Fruit fly (Drosophila melanogaster): ENCODE results near the gene Mnt.

Mnt gene

dm6 chrX:3677847-3678411, 6.3 kb downstream of the Mnt start (continued):
- no peak for TF ChIP-seq CG3838 (GFP tag; optimal IDR thresholded peaks at IDR 0.05)
- peak; percentile 18; the same call in 2 of the 4 replicates for TF ChIP-seq chinmo (GFP tag; IDR thresholded peaks at IDR 0.05; ENCODE audit: partially characterized antibody)
- peak; percentile 63 for TF ChIP-seq CG9817 (tag; optimal IDR thresholded peaks at IDR 0.05)
- TF ChIP-seq Kr (GFP tag; optimal IDR thresholded peaks at IDR 0.05) = peak; percentile 31
- peak; percentile 72 for TF ChIP-seq oc (tag; optimal IDR thresholded peaks at IDR 0.05)
- TF ChIP-seq cato (GFP tag; optimal IDR thresholded peaks at IDR 0.05; ENCODE audit: borderline replicate concordance) = peak; percentile 21
- peak; percentile 69 for TF ChIP-seq trem (tag; optimal IDR thresholded peaks at IDR 0.05)
- TF ChIP-seq CG4730 (GFP tag; IDR thresholded peaks at IDR 0.05) = peak; percentile 60
- no peak for TF ChIP-seq CG7372 (GFP tag; IDR thresholded peaks at IDR 0.05)
- no peak for TF ChIP-seq CG6791 (GFP tag; IDR thresholded peaks at IDR 0.05; ENCODE audit: partially characterized antibody)
- TF ChIP-seq wor (GFP tag; IDR thresholded peaks at IDR 0.05) = peak; percentile 69
- TF ChIP-seq corto (GFP tag; optimal IDR thresholded peaks at IDR 0.05) = peak; percentile 64
- TF ChIP-seq caup (GFP tag; optimal IDR thresholded peaks at IDR 0.05; ENCODE audit: severe bottlenecking) = peak; percentile 71
- peak; percentile 76 for TF ChIP-seq CG5180 (GFP tag; optimal IDR thresholded peaks at IDR 0.05)
- TF ChIP-seq Sox100B (GFP tag; optimal IDR thresholded peaks at IDR 0.05) = peak; percentile 95
- TF ChIP-seq CG1602 (GFP tag; optimal IDR thresholded peaks at IDR 0.05) = peak; percentile 73
- peak; percentile 22; the same call in 1 of the 3 replicates for TF ChIP-seq CG34422 (GFP tag; IDR thresholded peaks at IDR 0.05)
- peak; percentile 65 for TF ChIP-seq CG8281 (tag; optimal IDR thresholded peaks at IDR 0.05)
- no peak for TF ChIP-seq CG12236 (GFP tag; optimal IDR thresholded peaks at IDR 0.05)
- peak; percentile 82 for TF ChIP-seq CG6689 (GFP tag; IDR thresholded peaks at IDR 0.05)
- no peak for TF ChIP-seq CG17186 (GFP tag; optimal IDR thresholded peaks at IDR 0.05)
- TF ChIP-seq luna (GFP tag; optimal IDR thresholded peaks at IDR 0.05) = no peak
- TF ChIP-seq CG2120 (GFP tag; optimal IDR thresholded peaks at IDR 0.05) = peak; percentile 49
- peak; percentile 74; the same call in 2 of the 3 replicates for TF ChIP-seq so (GFP tag; IDR thresholded peaks at IDR 0.05)
- TF ChIP-seq CG10366 (GFP tag; IDR thresholded peaks at IDR 0.05) = peak; percentile 65
- TF ChIP-seq sens-2 (GFP tag; IDR thresholded peaks at IDR 0.05) = no peak
- peak; percentile 40; the same call in 2 of the 3 replicates for TF ChIP-seq ase (GFP tag; IDR thresholded peaks at IDR 0.05)
- peak; percentile 77 for TF ChIP-seq twi (tag; optimal IDR thresholded peaks at IDR 0.05)
- TF ChIP-seq CG18011 (GFP tag; optimal IDR thresholded peaks at IDR 0.05) = peak; percentile 15
- peak; percentile 60 for TF ChIP-seq Vsx1 (GFP tag; optimal IDR thresholded peaks at IDR 0.05)
- TF ChIP-seq CG8290 (GFP tag; optimal IDR thresholded peaks at IDR 0.05) = peak; percentile 27
- TF ChIP-seq CG8290 (tag; optimal IDR thresholded peaks at IDR 0.05) = peak in 1 of 2 experiments; percentile 27
- TF ChIP-seq CG17328 (GFP tag; IDR thresholded peaks at IDR 0.05) = peak; percentile 54
- no peak for TF ChIP-seq Sry-δ (GFP tag; optimal IDR thresholded peaks at IDR 0.05)
- peak; percentile 89 for TF ChIP-seq CG9437 (GFP tag; optimal IDR thresholded peaks at IDR 0.05)
- peak; percentile 85 for TF ChIP-seq lab (GFP tag; optimal IDR thresholded peaks at IDR 0.05)
- 0 out of 2 replicates have a peak, but pooled peaks have one; percentile 39 for TF ChIP-seq CG31224 (GFP tag; IDR thresholded peaks at IDR 0.05)
- peak; percentile 84 for TF ChIP-seq Abd-B (GFP tag; optimal IDR thresholded peaks at IDR 0.05)
- peak; percentile 39; the same call in 2 of the 3 replicates for TF ChIP-seq CG14050 (GFP tag; IDR thresholded peaks at IDR 0.05)
- TF ChIP-seq CG13894 (tag; optimal IDR thresholded peaks at IDR 0.05) = peak; percentile 56
- TF ChIP-seq sim (GFP tag; IDR thresholded peaks at IDR 0.05) = no peak
- TF ChIP-seq CG10431 (GFP tag; optimal IDR thresholded peaks at IDR 0.05) = peak; percentile 65
- TF ChIP-seq CG12104 (GFP tag; optimal IDR thresholded peaks at IDR 0.05) = peak; percentile 57
- 0 out of 2 replicates have a peak, but pooled peaks have one; percentile 42 for TF ChIP-seq CG11696 (GFP tag; IDR thresholded peaks at IDR 0.05)
- peak; percentile 7 for TF ChIP-seq CG2116 (GFP tag; optimal IDR thresholded peaks at IDR 0.05)
- TF ChIP-seq nom (GFP tag; optimal IDR thresholded peaks at IDR 0.05) = peak; percentile 5
- no peak for TF ChIP-seq crc (GFP tag; optimal IDR thresholded peaks at IDR 0.05)
- TF ChIP-seq CG17802 (tag; optimal IDR thresholded peaks at IDR 0.05) = peak; percentile 52
- no peak for TF ChIP-seq fd102C (GFP tag; optimal IDR thresholded peaks at IDR 0.05)
